Worm (Caenorhabditis elegans) whole organism, L4/young adult: ENCODE results near the gene C13C4.6.

Experiments
- dao-5 ChIP-seq: sonication (generic microtip); optimal IDR thresholded peaks from 2 replicates; lab custom pipeline; 2016; ENCODE audit warnings: missing genotype, missing genetic modification characterization, moderate library complexity, missing compliant biosample characterization
- him-1 ChIP-seq: sonication (generic microtip); optimal IDR thresholded peaks from 2 replicates; lab custom pipeline; 2016; ENCODE audit warnings: missing genotype, missing genetic modification reagents, missing genetic modification characterization, missing compliant biosample characterization

DNA sequence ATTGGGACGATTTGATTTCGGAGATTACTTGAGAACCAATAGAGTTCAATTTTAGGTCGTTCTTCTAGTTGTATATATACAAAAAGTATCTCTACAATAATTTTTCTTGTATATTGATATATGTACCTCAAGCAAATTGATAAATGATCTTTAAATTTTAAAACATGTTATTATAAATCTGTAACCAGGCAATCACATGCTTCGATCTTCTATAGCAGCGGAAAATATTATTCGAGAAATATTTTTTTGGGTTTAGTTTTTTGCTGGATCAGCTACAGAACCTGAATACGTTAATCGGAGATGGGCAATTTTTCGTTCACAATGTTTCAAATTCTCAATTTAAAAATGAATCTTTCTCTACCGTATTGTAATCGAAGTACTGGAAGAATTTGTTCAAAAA lies 32.6 kb upstream of the C13C4.6 start, which contains the start of gene R07B7.12:
- no peak for TF ChIP-seq him-1 (tag; lab: Kevin White, UChicago)
- TF ChIP-seq dao-5: no peak
